Fruit fly (Drosophila melanogaster) whole organism, embryonic: ENCODE results near the gene Jhbp7.

Source experiments
- ATbp ChIP-seq: fragments of 200-800 bp; sonication (Bioruptor generic); optimal IDR thresholded peaks from 2 replicates; lab custom pipeline; 2017; ENCODE audit warnings: missing biosample characterization, mild to moderate bottlenecking, missing genetic modification characterization, missing genetic modification reagents
- Abd-B ChIP-seq: fragments of 200-800 bp; sonication (Bioruptor generic); optimal IDR thresholded peaks from 2 replicates; lab custom pipeline; 2018; ENCODE audit warnings: missing biosample characterization, mild to moderate bottlenecking, missing genetic modification characterization, moderate library complexity
- C15 ChIP-seq: fragments of 200-800 bp; sonication (Bioruptor generic); IDR thresholded peaks from 3 replicates; pipeline ENCODE4 v1.3.6; 2022; ENCODE audit warnings: missing biosample characterization, missing genetic modification characterization
- CG10543 ChIP-seq: fragments of 200-800 bp; sonication (Bioruptor generic); optimal IDR thresholded peaks from 3 replicates; lab custom pipeline; 2017; ENCODE audit warnings: missing biosample characterization, mild to moderate bottlenecking, missing genetic modification characterization, moderate library complexity
- CG10565 ChIP-seq: fragments of 200-800 bp; sonication (Bioruptor generic); optimal IDR thresholded peaks from 3 replicates; lab custom pipeline; 2016; ENCODE audit warnings: missing biosample characterization, mild to moderate bottlenecking, missing genetic modification characterization
- CG11504 ChIP-seq: fragments of 200-800 bp; sonication (Bioruptor generic); optimal IDR thresholded peaks from 3 replicates; lab custom pipeline; 2019; ENCODE audit warnings: missing biosample characterization, mild to moderate bottlenecking, missing genetic modification characterization, moderate library complexity
- CG14667 ChIP-seq: fragments of 200-800 bp; sonication (Bioruptor generic); IDR thresholded peaks from 2 replicates; pipeline ENCODE4 v1.3.6; 2022; ENCODE audit warnings: missing biosample characterization, missing genetic modification characterization
- CG1647 ChIP-seq: fragments of 200-800 bp; sonication (Bioruptor generic); optimal IDR thresholded peaks from 3 replicates; lab custom pipeline; 2016; ENCODE audit warnings: missing biosample characterization, missing genetic modification characterization
- CG16779 ChIP-seq: fragments of 200-800 bp; sonication (Bioruptor generic); IDR thresholded peaks from 2 replicates; pipeline ENCODE4 v1.3.6; 2022; ENCODE audit warnings: missing biosample characterization, missing genetic modification characterization
- CG17568 ChIP-seq: fragments of 200-800 bp; sonication (Bioruptor generic); optimal IDR thresholded peaks from 2 replicates; lab custom pipeline; 2018; ENCODE audit warnings: missing biosample characterization, mild to moderate bottlenecking, missing genetic modification characterization, moderate library complexity
- CG17612 ChIP-seq: fragments of 200-800 bp; sonication (Bioruptor generic); IDR thresholded peaks from 2 replicates; pipeline ENCODE4 v1.3.6; 2022; ENCODE audit warnings: missing biosample characterization, missing genetic modification characterization
- CG2875 ChIP-seq: fragments of 200-800 bp; sonication (Bioruptor generic); optimal IDR thresholded peaks from 2 replicates; lab custom pipeline; 2017; ENCODE audit warnings: missing biosample characterization, mild to moderate bottlenecking, missing genetic modification characterization, missing genetic modification reagents
- CG31365 ChIP-seq: fragments of 200-800 bp; sonication (Bioruptor generic); optimal IDR thresholded peaks from 2 replicates; lab custom pipeline; 2018; ENCODE audit warnings: missing biosample characterization, mild to moderate bottlenecking, missing genetic modification characterization
- CG32532 ChIP-seq: fragments of 200-800 bp; sonication (Bioruptor generic); IDR thresholded peaks from 2 replicates; pipeline ENCODE4 v1.3.6; 2022; ENCODE audit warnings: missing biosample characterization, missing genetic modification characterization
- CG33213 ChIP-seq: fragments of 200-800 bp; sonication (Bioruptor generic); optimal IDR thresholded peaks from 3 replicates; lab custom pipeline; 2016; ENCODE audit warnings: missing biosample characterization, missing genetic modification characterization
- CG3995 ChIP-seq: fragments of 200-800 bp; sonication (Bioruptor generic); optimal IDR thresholded peaks from 3 replicates; lab custom pipeline; 2016; ENCODE audit warnings: missing biosample characterization, missing genetic modification characterization
- CG6272 ChIP-seq: fragments of 200-800 bp; sonication (Bioruptor generic); IDR thresholded peaks from 2 replicates; pipeline ENCODE4 v1.3.6; 2022; ENCODE audit warnings: missing biosample characterization, missing genetic modification characterization
- CG6791 ChIP-seq: fragments of 200-800 bp; sonication (Bioruptor generic); IDR thresholded peaks from 3 replicates; pipeline ENCODE4 v1.3.6; 2022; ENCODE audit warnings: missing biosample characterization, missing genetic modification characterization; ENCODE audit not compliant: partially characterized antibody
- CG7786 ChIP-seq: fragments of 200-800 bp; sonication (Bioruptor generic); optimal IDR thresholded peaks from 2 replicates; lab custom pipeline; 2016; ENCODE audit warnings: missing biosample characterization, missing genetic modification characterization
- CG8290 ChIP-seq, 3 experiments: fragments of 200-800 bp; sonication (Bioruptor generic); optimal IDR thresholded peaks; 2 replicates each; lab custom pipeline; 2016 to 2019; ENCODE audit warnings: missing biosample characterization in 3 of 3, missing genetic modification characterization in 3 of 3, mild to moderate bottlenecking in 2 of 3, moderate library complexity in 1 of 3
- CG8765 ChIP-seq: fragments of 200-800 bp; sonication (Bioruptor generic); IDR thresholded peaks from 2 replicates; pipeline ENCODE4 v1.3.6; 2022; ENCODE audit warnings: missing biosample characterization, missing genetic modification characterization
- CG8944 ChIP-seq: fragments of 200-800 bp; sonication (Bioruptor generic); optimal IDR thresholded peaks from 3 replicates; lab custom pipeline; 2016; ENCODE audit warnings: missing biosample characterization, missing genetic modification characterization
- Drgx ChIP-seq: fragments of 200-800 bp; sonication (Bioruptor generic); IDR thresholded peaks from 2 replicates; pipeline ENCODE4 v1.3.6; 2022; ENCODE audit warnings: missing biosample characterization, missing genetic modification characterization
- E2f1 ChIP-seq: fragments of 200-800 bp; sonication (Bioruptor generic); IDR thresholded peaks from 2 replicates; pipeline ENCODE4 v1.3.6; 2022; ENCODE audit warnings: missing biosample characterization, missing genetic modification characterization
- HLHmδ ChIP-seq: fragments of 200-800 bp; sonication (Bioruptor generic); optimal IDR thresholded peaks from 2 replicates; lab custom pipeline; 2018; ENCODE audit warnings: missing biosample characterization, mild to moderate bottlenecking, missing genetic modification characterization, moderate library complexity
- Hr39 ChIP-seq: fragments of >200 bp; optimal IDR thresholded peaks from 2 replicates; lab custom pipeline; 2017
- MBD-R2 ChIP-seq: fragments of 200-800 bp; sonication (Bioruptor generic); IDR thresholded peaks from 2 replicates; pipeline ENCODE4 v1.3.6; 2022; ENCODE audit warnings: missing biosample characterization, missing genetic modification characterization
- Opbp ChIP-seq: fragments of 200-800 bp; sonication (Bioruptor generic); IDR thresholded peaks from 3 replicates; pipeline ENCODE4 v1.3.6; 2022; ENCODE audit warnings: missing biosample characterization, missing genetic modification characterization; ENCODE audit not compliant: partially characterized antibody
- Optix ChIP-seq: fragments of 200-800 bp; sonication (Bioruptor generic); IDR thresholded peaks from 3 replicates; pipeline ENCODE4 v1.3.6; 2022; ENCODE audit warnings: missing biosample characterization, missing genetic modification characterization
- Ravus ChIP-seq: fragments of 200-800 bp; sonication (Bioruptor generic); IDR thresholded peaks from 2 replicates; pipeline ENCODE4 v1.3.6; 2022; ENCODE audit warnings: missing biosample characterization, missing genetic modification characterization
- Six4 ChIP-seq: fragments of 200-800 bp; sonication (Bioruptor generic); optimal IDR thresholded peaks from 2 replicates; lab custom pipeline; 2016; ENCODE audit warnings: missing biosample characterization, missing genetic modification characterization
- Sox102F ChIP-seq: fragments of 200-800 bp; sonication (Bioruptor generic); optimal IDR thresholded peaks from 2 replicates; lab custom pipeline; 2018; ENCODE audit warnings: missing biosample characterization, mild to moderate bottlenecking, missing genetic modification characterization, moderate library complexity
- Ssrp ChIP-seq: fragments of 200-800 bp; sonication (Bioruptor generic); optimal IDR thresholded peaks from 2 replicates; lab custom pipeline; 2018; ENCODE audit warnings: missing biosample characterization, mild to moderate bottlenecking, missing genetic modification characterization, moderate library complexity
- al ChIP-seq: fragments of 200-800 bp; sonication (Bioruptor generic); IDR thresholded peaks from 2 replicates; pipeline ENCODE4 v1.3.6; 2022; ENCODE audit warnings: missing biosample characterization, missing genetic modification characterization
- ap ChIP-seq: fragments of 200-800 bp; sonication (Bioruptor generic); IDR thresholded peaks from 2 replicates; pipeline ENCODE4 v1.3.6; 2022; ENCODE audit warnings: missing biosample characterization, missing genetic modification characterization
- bigmax ChIP-seq: fragments of 200-800 bp; sonication (Bioruptor generic); optimal IDR thresholded peaks from 2 replicates; lab custom pipeline; 2018; ENCODE audit warnings: missing biosample characterization, mild to moderate bottlenecking, missing genetic modification characterization
- dm ChIP-seq: fragments of 200-800 bp; sonication (Bioruptor generic); optimal IDR thresholded peaks from 3 replicates; lab custom pipeline; 2016; ENCODE audit warnings: missing biosample characterization, missing genetic modification characterization
- fru ChIP-seq: fragments of >200 bp; optimal IDR thresholded peaks from 2 replicates; lab custom pipeline; 2017
- gcm2 ChIP-seq: fragments of 200-800 bp; sonication (Bioruptor generic); optimal IDR thresholded peaks from 2 replicates; lab custom pipeline; 2016; ENCODE audit warnings: missing biosample characterization, missing genetic modification characterization
- lab ChIP-seq: fragments of 200-800 bp; sonication (Bioruptor generic); optimal IDR thresholded peaks from 3 replicates; lab custom pipeline; 2017; ENCODE audit warnings: missing biosample characterization, missing genetic modification characterization, mild to moderate bottlenecking, moderate library complexity, missing genetic modification reagents
- lilli ChIP-seq: fragments of 200-800 bp; sonication (Bioruptor generic); optimal IDR thresholded peaks from 3 replicates; lab custom pipeline; 2016; ENCODE audit warnings: missing biosample characterization, missing genetic modification characterization
- lov ChIP-seq, 2 experiments: fragments of 200-800 bp in 1 of 2; fragments of >200 bp in 1 of 2; sonication (Bioruptor generic) in 1 of 2; IDR thresholded peaks in 1 of 2; optimal IDR thresholded peaks in 1 of 2; 2 replicates in 1 of 2; 3 replicates in 1 of 2; pipeline versions ENCODE4 v1.3.6 to Lab custom; 2017 to 2022; ENCODE audit warnings: missing biosample characterization in 1 of 2, missing genetic modification characterization in 1 of 2
- p53 ChIP-seq: fragments of 200-800 bp; sonication (Bioruptor generic); optimal IDR thresholded peaks from 2 replicates; lab custom pipeline; 2016; ENCODE audit warnings: missing biosample characterization, missing genetic modification characterization
- pan ChIP-seq, 4 experiments: fragments of >200 bp in 3 of 4; fragments of 200-800 bp in 1 of 4; sonication (Bioruptor generic) in 1 of 4; optimal IDR thresholded peaks in 3 of 4; IDR thresholded peaks in 1 of 4; 2 replicates each; pipeline versions ENCODE4 v1.3.6 to Lab custom; 2017 to 2022; ENCODE audit warnings: missing biosample characterization in 2 of 4, missing genetic modification characterization in 2 of 4, mixed read lengths in 1 of 4
- peb ChIP-seq: fragments of 200-800 bp; sonication (Bioruptor generic); IDR thresholded peaks from 2 replicates; pipeline ENCODE4 v1.3.6; 2022; ENCODE audit warnings: missing biosample characterization, missing genetic modification characterization
- pfk ChIP-seq: fragments of 200-800 bp; sonication (Bioruptor generic); optimal IDR thresholded peaks from 2 replicates; lab custom pipeline; 2018; ENCODE audit warnings: missing biosample characterization, mild to moderate bottlenecking, missing genetic modification characterization, moderate library complexity
- pnt ChIP-seq: fragments of 200-800 bp; sonication (Bioruptor generic); optimal IDR thresholded peaks from 3 replicates; lab custom pipeline; 2016; ENCODE audit warnings: missing biosample characterization, missing genetic modification characterization
- ssp ChIP-seq: fragments of 200-800 bp; sonication (Bioruptor generic); IDR thresholded peaks from 2 replicates; pipeline ENCODE4 v1.3.6; 2022; ENCODE audit warnings: missing biosample characterization, missing genetic modification characterization
- wdn ChIP-seq: fragments of 200-800 bp; sonication (Bioruptor generic); IDR thresholded peaks from 2 replicates; pipeline ENCODE4 v1.3.6; 2022; ENCODE audit warnings: missing biosample characterization, missing genetic modification characterization
- yki ChIP-seq: fragments of >200 bp; optimal IDR thresholded peaks from 3 replicates; lab custom pipeline; 2018

The Jhbp7 gene

dm6 chr3R:25262322-25262761, 24.9 kb downstream of the Jhbp7 start, which contains the start of the genes Kdsr and CG11858 (continued):
- TF ChIP-seq E2f1 (GFP tag; lab: Robert Waterston, UW), result peak; percentile 40; the same call in 1 of the 2 replicates
- no peak for TF ChIP-seq fru (lab: Kevin White, UChicago)
- no peak for TF ChIP-seq CG17568 (GFP tag; lab: Kevin White, UChicago)
- no peak for TF ChIP-seq Abd-B (GFP tag; lab: Kevin White, UChicago)
- peak; percentile 53 for TF ChIP-seq CG8765 (GFP tag; lab: Robert Waterston, UW)
- peak; percentile 72 for TF ChIP-seq Sox102F (GFP tag; lab: Kevin White, UChicago)
- peak; percentile 72 for TF ChIP-seq ssp (GFP tag; lab: Robert Waterston, UW)
- peak; percentile 11; the same call in 1 of the 2 replicates for TF ChIP-seq Ravus (GFP tag; lab: Robert Waterston, UW)
- TF ChIP-seq CG10543, result peak; percentile 59
- TF ChIP-seq CG2875 (GFP tag; lab: Kevin White, UChicago), result no peak
- TF ChIP-seq CG8944 (GFP tag; lab: Kevin White, UChicago), result peak; percentile 28
- TF ChIP-seq bigmax, result no peak
- peak; percentile 74 for TF ChIP-seq dm (GFP tag; lab: Kevin White, UChicago)
- no peak for TF ChIP-seq CG31365 (tag; lab: Kevin White, UChicago)
- no peak for TF ChIP-seq pfk (GFP tag; lab: Kevin White, UChicago)
- TF ChIP-seq ap (GFP tag; lab: Robert Waterston, UW), result no peak
- TF ChIP-seq MBD-R2 (GFP tag; lab: Robert Waterston, UW), result peak; percentile 86
- TF ChIP-seq CG8290 (GFP tag; optimal IDR thresholded peaks at IDR 0.05; lab: Kevin White, UChicago), result peak; percentile 1
- peak in 1 of 2 experiments; percentile 14 for TF ChIP-seq CG8290 (tag; optimal IDR thresholded peaks at IDR 0.05; lab: Kevin White, UChicago)
- TF ChIP-seq CG16779 (GFP tag; lab: Robert Waterston, UW), result no peak
- no peak for TF ChIP-seq CG17612 (GFP tag; lab: Robert Waterston, UW)
- TF ChIP-seq wdn (GFP tag; lab: Robert Waterston, UW), result 0 out of 2 replicates have a peak, but pooled peaks have one; percentile 48
- TF ChIP-seq Ssrp (tag; lab: Kevin White, UChicago), result peak; percentile 57
- TF ChIP-seq lilli (GFP tag; lab: Kevin White, UChicago), result peak; percentile 83
- TF ChIP-seq CG6272 (GFP tag; lab: Robert Waterston, UW), result peak; percentile 32; the same call in 1 of the 2 replicates
- TF ChIP-seq Hr39 (lab: Kevin White, UChicago), result no peak
- no peak for TF ChIP-seq C15
- TF ChIP-seq Drgx (GFP tag; lab: Robert Waterston, UW), result peak; percentile 52
- TF ChIP-seq p53, result no peak
- no peak for TF ChIP-seq Opbp
- peak; percentile 68 for TF ChIP-seq CG32532
- no peak for TF ChIP-seq ATbp
- no peak for TF ChIP-seq pan (optimal IDR thresholded peaks at IDR 0.05; lab: Kevin White, UChicago)
- TF ChIP-seq pan (GFP tag; optimal IDR thresholded peaks at IDR 0.05 in 1 of 2, IDR thresholded peaks at IDR 0.05 in 1 of 2), result peak in 1 of 2 experiments; percentile 64
- TF ChIP-seq CG6791 (GFP tag; lab: Robert Waterston, UW), result no peak
- TF ChIP-seq CG3995 (GFP tag; lab: Kevin White, UChicago), result peak; percentile 4
- peak; percentile 28 for TF ChIP-seq gcm2 (GFP tag; lab: Kevin White, UChicago)
- TF ChIP-seq yki (lab: Kevin White, UChicago), result no peak
- TF ChIP-seq Optix (GFP tag; lab: Robert Waterston, UW), result no peak
- TF ChIP-seq CG10565, result no peak
- no peak for TF ChIP-seq Six4 (GFP tag; lab: Kevin White, UChicago)
- TF ChIP-seq pnt (GFP tag; lab: Kevin White, UChicago), result peak; percentile 21
- TF ChIP-seq lov (optimal IDR thresholded peaks at IDR 0.05; lab: Kevin White, UChicago), result no peak
- 0 out of 3 replicates have a peak, but pooled peaks have one; percentile 63 for TF ChIP-seq lov (GFP tag; IDR thresholded peaks at IDR 0.05; lab: Robert Waterston, UW)
- peak; percentile 51 for TF ChIP-seq CG33213 (GFP tag; lab: Kevin White, UChicago)
- TF ChIP-seq CG1647 (GFP tag; lab: Kevin White, UChicago), result peak; percentile 19
- peak; percentile 52 for TF ChIP-seq CG7786 (GFP tag; lab: Kevin White, UChicago)
- TF ChIP-seq peb, result peak; percentile 47; the same call in 1 of the 2 replicates
- TF ChIP-seq HLHmδ (GFP tag; lab: Kevin White, UChicago), result peak; percentile 8
- peak; percentile 50; the same call in 1 of the 2 replicates for TF ChIP-seq CG14667 (GFP tag; lab: Robert Waterston, UW)
- TF ChIP-seq CG11504 (tag; lab: Kevin White, UChicago), result no peak
- TF ChIP-seq lab (GFP tag; lab: Kevin White, UChicago), result no peak
- peak; percentile 61 for TF ChIP-seq al
